Worm (Caenorhabditis elegans): ENCODE results near the gene nex-1.

nex-1 gene

ce11 chrIII:5227831-5228467 is 2.5 kb downstream of the nex-1 start, which contains the start of the genes C34E10.12, C34E10.10 and atp-2 (continued):
- TF ChIP-seq unc-98 (GFP tag; IDR thresholded peaks at IDR 0.05) (no peak), nhr-237 (tag; optimal IDR thresholded peaks at IDR 0.05) (peak; percentile 67), efl-1 (optimal IDR thresholded peaks at IDR 0.05) (peak; percentile 86 to 88), efl-1 (GFP tag; optimal IDR thresholded peaks at IDR 0.05 in 1 of 2) (peak; percentile 79 to 97), zip-4 (GFP tag; optimal IDR thresholded peaks at IDR 0.05) (peak; percentile 40), hlh-4 (tag; optimal IDR thresholded peaks at IDR 0.05) (no peak), efl-3 (GFP tag; optimal IDR thresholded peaks at IDR 0.05) (no peak), swsn-7 (tag; optimal IDR thresholded peaks at IDR 0.05) (peak; percentile 88), hlh-17 (GFP tag; optimal IDR thresholded peaks at IDR 0.05; ENCODE audit: borderline replicate concordance) (no peak), hpl-2 (GFP tag; optimal IDR thresholded peaks at IDR 0.05) (peak; percentile 81), elt-2 (tag; optimal IDR thresholded peaks at IDR 0.05) (no peak), mef-2 (tag; optimal IDR thresholded peaks at IDR 0.05) (peak; percentile 76), unc-62 (GFP tag; optimal IDR thresholded peaks at IDR 0.05) (no peak), aha-1 (tag; optimal IDR thresholded peaks at IDR 0.05) (peak; percentile 59), nhr-28 (tag; optimal IDR thresholded peaks at IDR 0.05) (no peak), dpl-1 (GFP tag; optimal IDR thresholded peaks at IDR 0.05) (peak; percentile 79 to 85 (median 82)), ceh-82 (tag; optimal IDR thresholded peaks at IDR 0.05) (peak; percentile 70 to 95 (median 73)), nhr-11 (tag; optimal IDR thresholded peaks at IDR 0.05) (peak; percentile 27), C04F5.9 (tag; optimal IDR thresholded peaks at IDR 0.05) (peak; percentile 61), ztf-4 (tag; optimal IDR thresholded peaks at IDR 0.05) (no peak), sptf-1 (tag; optimal IDR thresholded peaks at IDR 0.05) (no peak), sox-4 (tag; optimal IDR thresholded peaks at IDR 0.05) (peak; percentile 48), ztf-11 (tag; optimal IDR thresholded peaks at IDR 0.05) (peak in 1 of 2 experiments; percentile 52), lin-39 (tag; optimal IDR thresholded peaks at IDR 0.05) (peak; percentile 2), snu-23 (GFP tag; optimal IDR thresholded peaks at IDR 0.05) (peak; percentile 95), isw-1 (GFP tag; IDR thresholded peaks at IDR 0.05) (peak; percentile 90), xbp-1 (tag; optimal IDR thresholded peaks at IDR 0.05) (peak; percentile 88), tbx-2 (tag; optimal IDR thresholded peaks at IDR 0.05) (peak; percentile 79), nhr-90 (tag; optimal IDR thresholded peaks at IDR 0.05; ENCODE audit: poor library complexity) (peak; percentile 85), ceh-90 (tag; optimal IDR thresholded peaks at IDR 0.05) (peak; percentile 31), ceh-8 (GFP tag; optimal IDR thresholded peaks at IDR 0.05) (peak; percentile 59), pax-3 (tag; optimal IDR thresholded peaks at IDR 0.05) (peak; percentile 63), nhr-71 (tag; optimal IDR thresholded peaks at IDR 0.05) (peak; percentile 93), sup-37 (GFP tag; optimal IDR thresholded peaks at IDR 0.05) (no peak), fkh-4 (tag; optimal IDR thresholded peaks at IDR 0.05; ENCODE audit: borderline replicate concordance) (no peak), fkh-8 (tag; optimal IDR thresholded peaks at IDR 0.05) (peak; percentile 85), blmp-1 (tag; optimal IDR thresholded peaks at IDR 0.05) (peak; percentile 59), fos-1 (tag; optimal IDR thresholded peaks at IDR 0.05) (peak; percentile 65), mep-1 (tag; optimal IDR thresholded peaks at IDR 0.05) (peak; percentile 83), nhr-77 (tag; optimal IDR thresholded peaks at IDR 0.05) (peak; percentile 82), grh-1 (GFP tag; IDR thresholded peaks at IDR 0.05) (peak; percentile 52; the same call in 1 of the 2 replicates), nhr-85 (tag) (peak; percentile 93), dsc-1 (tag; optimal IDR thresholded peaks at IDR 0.05) (peak; percentile 72), ama-1 (optimal IDR thresholded peaks at IDR 0.05) (no peak), lin-35 (GFP tag; optimal IDR thresholded peaks at IDR 0.05) (peak; percentile 86 to 90), unc-86 (tag; optimal IDR thresholded peaks at IDR 0.05) (peak; percentile 84), fkh-10 (GFP tag; optimal IDR thresholded peaks at IDR 0.05) (peak; percentile 60), elt-3 (tag; optimal IDR thresholded peaks at IDR 0.05) (peak in 3 of 6 experiments; percentile 44 to 89 (median 77)), Y116A8C.19 (tag; optimal IDR thresholded peaks at IDR 0.05; ENCODE audit: borderline replicate concordance) (no peak), egl-13 (tag; optimal IDR thresholded peaks at IDR 0.05) (peak; percentile 68), nhr-20 (tag; optimal IDR thresholded peaks at IDR 0.05) (peak; percentile 94), C34B4.2 (tag; optimal IDR thresholded peaks at IDR 0.05) (peak; percentile 99)

Measured in whole organism, L1 larva.